Fruit fly (Drosophila melanogaster) whole organism, prepupa: ENCODE results near the gene CG7275.

ENCODE experiments used
- CG10631 ChIP-seq: fragments of 200-800 bp; sonication (Bioruptor generic); optimal IDR thresholded peaks from 2 replicates; lab custom pipeline; 2016; ENCODE audit warnings: missing biosample characterization, missing genetic modification characterization
- CG10669 ChIP-seq: fragments of 200-800 bp; sonication (Bioruptor generic); optimal IDR thresholded peaks from 3 replicates; lab custom pipeline; 2018; ENCODE audit warnings: missing biosample characterization, mild to moderate bottlenecking, missing genetic modification characterization, moderate library complexity
- CG11762 ChIP-seq: fragments of 200-800 bp; sonication (Bioruptor generic); optimal IDR thresholded peaks from 3 replicates; lab custom pipeline; 2016; ENCODE audit warnings: missing biosample characterization, missing genetic modification characterization; ENCODE audit not compliant: insufficient read depth
- CG15336 ChIP-seq: fragments of 200-800 bp; sonication (Bioruptor generic); IDR thresholded peaks from 2 replicates; pipeline ENCODE4 v1.3.6; 2022; ENCODE audit warnings: missing biosample characterization, missing genetic modification characterization
- CG1621 ChIP-seq: fragments of 200-800 bp; sonication (Bioruptor generic); optimal IDR thresholded peaks from 3 replicates; lab custom pipeline; 2018; ENCODE audit warnings: missing biosample characterization, mild to moderate bottlenecking, missing genetic modification characterization
- CG16779 ChIP-seq: fragments of 200-800 bp; sonication (Bioruptor generic); optimal IDR thresholded peaks from 3 replicates; lab custom pipeline; 2017; ENCODE audit warnings: missing biosample characterization, mild to moderate bottlenecking, missing genetic modification characterization
- CG3032 ChIP-seq: fragments of 200-800 bp; optimal IDR thresholded peaks from 2 replicates; lab custom pipeline; 2019; ENCODE audit warnings: missing biosample characterization, mild to moderate bottlenecking, missing genetic modification characterization, moderate library complexity
- CG31627 ChIP-seq: fragments of 200-800 bp; sonication (Bioruptor generic); optimal IDR thresholded peaks from 3 replicates; lab custom pipeline; 2016; ENCODE audit warnings: missing biosample characterization, missing genetic modification characterization
- CG32006 ChIP-seq: fragments of 200-800 bp; sonication (Bioruptor generic); optimal IDR thresholded peaks from 3 replicates; lab custom pipeline; 2017; ENCODE audit warnings: missing biosample characterization, mild to moderate bottlenecking, missing genetic modification characterization
- CG3919 ChIP-seq: fragments of 200-800 bp; sonication (Bioruptor generic); optimal IDR thresholded peaks from 3 replicates; lab custom pipeline; 2016; ENCODE audit warnings: missing biosample characterization, missing genetic modification characterization
- CG6163 ChIP-seq: fragments of 200-800 bp; sonication (Bioruptor generic); IDR thresholded peaks from 3 replicates; pipeline ENCODE4 v1.3.6; 2022; ENCODE audit warnings: missing biosample characterization, missing genetic modification characterization
- CG6276 ChIP-seq: fragments of 200-800 bp; sonication (Bioruptor generic); optimal IDR thresholded peaks from 2 replicates; lab custom pipeline; 2017; ENCODE audit warnings: missing biosample characterization, mild to moderate bottlenecking, missing genetic modification characterization
- CG6792 ChIP-seq: fragments of 200-800 bp; sonication (Bioruptor generic); optimal IDR thresholded peaks from 3 replicates; lab custom pipeline; 2016; ENCODE audit warnings: missing biosample characterization, missing genetic modification characterization
- CG6808 ChIP-seq: fragments of 200-800 bp; sonication (Bioruptor generic); optimal IDR thresholded peaks from 3 replicates; lab custom pipeline; 2017; ENCODE audit warnings: missing biosample characterization, missing genetic modification characterization, mild to moderate bottlenecking, moderate library complexity, missing genetic modification reagents
- CG6854 ChIP-seq: fragments of 200-800 bp; sonication (Bioruptor generic); optimal IDR thresholded peaks from 2 replicates; lab custom pipeline; 2017; ENCODE audit warnings: missing biosample characterization, mild to moderate bottlenecking, missing genetic modification characterization
- CG7368 ChIP-seq: fragments of 200-800 bp; sonication (Bioruptor generic); optimal IDR thresholded peaks from 3 replicates; lab custom pipeline; 2016; ENCODE audit warnings: missing biosample characterization, missing genetic modification characterization
- CG8119 ChIP-seq: fragments of 200-800 bp; sonication (Bioruptor generic); IDR thresholded peaks from 3 replicates; pipeline ENCODE4 v1.3.6; 2022; ENCODE audit warnings: missing biosample characterization, missing genetic modification characterization
- CG9139 ChIP-seq: fragments of 200-800 bp; sonication (Bioruptor generic); optimal IDR thresholded peaks from 3 replicates; lab custom pipeline; 2017; ENCODE audit warnings: missing biosample characterization, mild to moderate bottlenecking, missing genetic modification characterization
- Eip78C ChIP-seq: fragments of 200-800 bp; sonication (Bioruptor generic); peaks from one replicate; lab custom pipeline; 2016; ENCODE audit warnings: missing biosample characterization, missing genetic modification characterization
- Ets21C ChIP-seq: fragments of 200-800 bp; sonication (Bioruptor generic); optimal IDR thresholded peaks from 3 replicates; lab custom pipeline; 2016; ENCODE audit warnings: missing biosample characterization, missing genetic modification characterization
- Hr38 ChIP-seq: sonication (Bioruptor generic); optimal IDR thresholded peaks from 2 replicates; lab custom pipeline; 2016; ENCODE audit warnings: missing biosample characterization, missing genetic modification characterization
- Hr39 ChIP-seq: fragments of 200-800 bp; sonication (Bioruptor generic); optimal IDR thresholded peaks from 2 replicates; lab custom pipeline; 2016; ENCODE audit warnings: missing biosample characterization, missing genetic modification characterization
- Hr4 ChIP-seq: fragments of 200-800 bp; sonication (Bioruptor generic); optimal IDR thresholded peaks from 3 replicates; lab custom pipeline; 2016; ENCODE audit warnings: missing biosample characterization, missing genetic modification characterization
- Met ChIP-seq: fragments of 200-800 bp; sonication (Bioruptor generic); optimal IDR thresholded peaks from 3 replicates; lab custom pipeline; 2016; ENCODE audit warnings: missing biosample characterization, missing genetic modification characterization
- Smox ChIP-seq: fragments of 200-800 bp; sonication (Bioruptor generic); optimal IDR thresholded peaks from 3 replicates; lab custom pipeline; 2016; ENCODE audit warnings: missing biosample characterization, missing genetic modification characterization
- Sox102F ChIP-seq: fragments of 200-800 bp; sonication (Bioruptor generic); optimal IDR thresholded peaks from 2 replicates; lab custom pipeline; 2016; ENCODE audit warnings: missing biosample characterization, mild to moderate bottlenecking, missing genetic modification characterization
- Sox14 ChIP-seq: fragments of 200-800 bp; sonication (Bioruptor generic); optimal IDR thresholded peaks from 3 replicates; lab custom pipeline; 2016; ENCODE audit warnings: missing biosample characterization, missing genetic modification characterization
- achi ChIP-seq: fragments of 200-800 bp; sonication (Bioruptor generic); optimal IDR thresholded peaks from 3 replicates; lab custom pipeline; 2016; ENCODE audit warnings: missing biosample characterization, missing genetic modification characterization
- acj6 ChIP-seq: fragments of 200-800 bp; sonication (Bioruptor generic); optimal IDR thresholded peaks from 3 replicates; lab custom pipeline; 2016; ENCODE audit warnings: missing biosample characterization, missing genetic modification characterization
- cyc ChIP-seq: fragments of 200-800 bp; sonication (Bioruptor generic); optimal IDR thresholded peaks from 3 replicates; lab custom pipeline; 2016; ENCODE audit warnings: missing biosample characterization, missing genetic modification characterization
- eg ChIP-seq: fragments of 200-800 bp; sonication (Bioruptor generic); IDR thresholded peaks from 3 replicates; pipeline ENCODE4 v1.3.6; 2022; ENCODE audit warnings: missing biosample characterization, missing genetic modification characterization
- esn ChIP-seq: fragments of 200-800 bp; sonication (Bioruptor generic); optimal IDR thresholded peaks from 2 replicates; lab custom pipeline; 2016; ENCODE audit warnings: missing biosample characterization, mild to moderate bottlenecking, missing genetic modification characterization, moderate library complexity
- fd59A ChIP-seq: fragments of 200-800 bp; sonication (Bioruptor generic); optimal IDR thresholded peaks from 2 replicates; lab custom pipeline; 2017; ENCODE audit warnings: missing biosample characterization, mild to moderate bottlenecking, missing genetic modification characterization, missing genetic modification reagents
- fd85E ChIP-seq: fragments of 200-800 bp; sonication (Bioruptor generic); optimal IDR thresholded peaks from 3 replicates; lab custom pipeline; 2016; ENCODE audit warnings: missing biosample characterization, missing genetic modification characterization
- fkh ChIP-seq: fragments of 200-800 bp; sonication (Bioruptor generic); optimal IDR thresholded peaks from 3 replicates; lab custom pipeline; 2017; ENCODE audit warnings: missing biosample characterization, mild to moderate bottlenecking, missing genetic modification characterization, moderate library complexity
- lz ChIP-seq: fragments of 200-800 bp; sonication (Bioruptor generic); optimal IDR thresholded peaks from 3 replicates; lab custom pipeline; 2016; ENCODE audit warnings: missing biosample characterization, missing genetic modification characterization
- pdm3 ChIP-seq: fragments of 200-800 bp; sonication (Bioruptor generic); optimal IDR thresholded peaks from 3 replicates; lab custom pipeline; 2016; ENCODE audit warnings: missing biosample characterization, missing genetic modification characterization
- salr ChIP-seq, 2 experiments: fragments of 200-800 bp; sonication (Bioruptor generic); optimal IDR thresholded peaks; 3 replicates each; lab custom pipeline; 2016 to 2018; ENCODE audit warnings: missing biosample characterization in 2 of 2, missing genetic modification characterization in 2 of 2, mild to moderate bottlenecking in 1 of 2
- ss ChIP-seq, 2 experiments: fragments of 200-800 bp; sonication (Bioruptor generic); optimal IDR thresholded peaks; 2 replicates in 1 of 2; 3 replicates in 1 of 2; lab custom pipeline; 2017 to 2018; ENCODE audit warnings: mild to moderate bottlenecking in 2 of 2, missing biosample characterization in 2 of 2, missing genetic modification characterization in 2 of 2, moderate library complexity in 1 of 2
- svp ChIP-seq: fragments of 200-800 bp; sonication (Bioruptor generic); peaks from one replicate; lab custom pipeline; 2016; ENCODE audit warnings: missing biosample characterization, missing genetic modification characterization
- topi ChIP-seq: fragments of 200-800 bp; sonication (Bioruptor generic); optimal IDR thresholded peaks from 3 replicates; lab custom pipeline; 2016; ENCODE audit warnings: missing biosample characterization, missing genetic modification characterization
- vri ChIP-seq: fragments of 200-800 bp; sonication (Bioruptor generic); optimal IDR thresholded peaks from 3 replicates; lab custom pipeline; 2016; ENCODE audit warnings: missing biosample characterization, mild to moderate bottlenecking, missing genetic modification characterization

The CG7275 gene

DNA sequence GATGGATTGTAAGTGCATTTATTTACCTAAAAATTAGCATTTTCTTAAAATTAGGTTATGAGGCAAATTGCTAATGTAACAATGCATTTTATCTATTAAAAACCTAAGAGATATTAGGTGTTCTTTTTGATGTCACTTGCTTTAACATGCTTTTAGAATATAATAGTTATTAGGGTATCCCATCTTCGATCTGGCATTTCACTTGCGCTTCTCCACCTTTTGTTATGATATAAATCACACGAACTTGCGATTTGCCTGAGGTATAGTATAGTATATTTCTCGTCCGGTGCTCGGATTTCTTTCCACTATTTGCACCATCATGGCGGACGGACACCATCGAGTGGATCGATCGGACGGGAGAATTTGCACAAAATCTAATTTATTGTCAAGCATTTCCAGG lies 31.3 kb downstream of the CG7275 start:
- TF ChIP-seq CG3032 (no peak), salr (GFP tag; optimal IDR thresholded peaks at IDR 0.05; lab: Kevin White, UChicago) (no peak), CG3919 (GFP tag; lab: Kevin White, UChicago) (no peak), acj6 (no peak), ss (GFP tag; optimal IDR thresholded peaks at IDR 0.05; lab: Kevin White, UChicago) (no peak), topi (GFP tag; lab: Kevin White, UChicago) (no peak), Smox (no peak)

dm6 chr3L:15530638-15531225 lies 32.0 kb downstream of the CG7275 start:
- TF ChIP-seq salr (GFP tag; optimal IDR thresholded peaks at IDR 0.05; lab: Kevin White, UChicago) (no peak), CG6792 (GFP tag; lab: Kevin White, UChicago) (no peak), topi (GFP tag; lab: Kevin White, UChicago) (no peak), cyc (GFP tag; lab: Kevin White, UChicago) (no peak), acj6 (no peak), CG16779 (tag; lab: Kevin White, UChicago) (no peak), CG8119 (GFP tag; lab: Robert Waterston, UW) (no peak), CG11762 (GFP tag; lab: Kevin White, UChicago) (no peak), CG3919 (GFP tag; lab: Kevin White, UChicago) (peak; percentile 10), CG10669 (GFP tag; lab: Kevin White, UChicago) (no peak), fd59A (GFP tag; lab: Kevin White, UChicago) (no peak), CG6163 (GFP tag; lab: Robert Waterston, UW) (no peak), CG6276 (GFP tag; lab: Kevin White, UChicago) (no peak), CG15336 (GFP tag; lab: Robert Waterston, UW) (no peak), CG31627 (GFP tag; lab: Kevin White, UChicago) (no peak), Smox (no peak), CG7368 (no peak), eg (GFP tag; lab: Robert Waterston, UW) (no peak), Ets21C (GFP tag; lab: Kevin White, UChicago) (no peak), vri (GFP tag; lab: Kevin White, UChicago) (no peak), fd85E (GFP tag; lab: Kevin White, UChicago) (no peak), ss (GFP tag; optimal IDR thresholded peaks at IDR 0.05; lab: Kevin White, UChicago) (peak; percentile 19 to 28), Hr39 (no peak), pdm3 (GFP tag; lab: Kevin White, UChicago) (no peak), CG10631 (GFP tag; lab: Kevin White, UChicago) (no peak), Hr38 (GFP tag; lab: Kevin White, UChicago) (no peak), CG9139 (GFP tag; lab: Kevin White, UChicago) (no peak), CG32006 (GFP tag; lab: Kevin White, UChicago) (no peak), fkh (GFP tag; lab: Kevin White, UChicago) (peak; percentile 86), Sox14 (GFP tag; lab: Kevin White, UChicago) (peak; percentile 0), Sox102F (GFP tag; lab: Kevin White, UChicago) (no peak), lz (GFP tag; lab: Kevin White, UChicago) (no peak), Met (GFP tag; lab: Kevin White, UChicago) (no peak), Eip78C (GFP tag; lab: Kevin White, UChicago) (peak; percentile 65), CG1621 (tag; lab: Kevin White, UChicago) (no peak), svp (GFP tag; lab: Kevin White, UChicago) (no peak), CG6808 (GFP tag; lab: Kevin White, UChicago) (peak; percentile 14), esn (GFP tag; lab: Kevin White, UChicago) (no peak), CG6854 (GFP tag; lab: Kevin White, UChicago) (peak; percentile 34), achi (GFP tag; lab: Kevin White, UChicago) (peak; percentile 24), Hr4 (no peak)
- TF ChIP-seq, all 60 proteins: peak for 8
